Fruit fly (Drosophila melanogaster) whole organism, adult: Measurements from ENCODE around the gene Nelf-A.

Source experiments
- CG12768 ChIP-seq: fragments of 200-800 bp; sonication (Bioruptor generic); optimal IDR thresholded peaks from 2 replicates; lab custom pipeline; 2017; ENCODE audit warnings: missing biosample characterization, missing genetic modification characterization, mild to moderate bottlenecking, moderate library complexity, missing genetic modification reagents
- CG14711 ChIP-seq: fragments of 200-800 bp; sonication (Bioruptor generic); optimal IDR thresholded peaks from 2 replicates; lab custom pipeline; 2018; ENCODE audit warnings: missing biosample characterization, mild to moderate bottlenecking, missing genetic modification characterization, moderate library complexity
- CG5204 ChIP-seq: fragments of 200-800 bp; sonication (Bioruptor generic); optimal IDR thresholded peaks from 2 replicates; lab custom pipeline; 2016; ENCODE audit warnings: missing biosample characterization, missing genetic modification characterization
- Crg-1 ChIP-seq: fragments of 200-800 bp; sonication (Bioruptor generic); optimal IDR thresholded peaks from 2 replicates; lab custom pipeline; 2016; ENCODE audit warnings: missing biosample characterization, missing genetic modification characterization
- Hr96 ChIP-seq: fragments of 200-800 bp; sonication (Bioruptor generic); optimal IDR thresholded peaks from 2 replicates; lab custom pipeline; 2016; ENCODE audit warnings: missing biosample characterization, missing genetic modification characterization
- bab1 ChIP-seq: fragments of 200-800 bp; sonication (Bioruptor generic); optimal IDR thresholded peaks from 3 replicates; lab custom pipeline; 2019; ENCODE audit warnings: missing biosample characterization, mild to moderate bottlenecking, missing genetic modification characterization, moderate library complexity
- cic ChIP-seq: fragments of 200-800 bp; sonication (Bioruptor generic); optimal IDR thresholded peaks from 2 replicates; lab custom pipeline; 2017; ENCODE audit warnings: missing biosample characterization, mild to moderate bottlenecking, missing genetic modification characterization, moderate library complexity
- cnc ChIP-seq, 2 experiments: fragments of >200 bp; optimal IDR thresholded peaks; 2 replicates each; lab custom pipeline; 2017
- ovo ChIP-seq: fragments of 200-800 bp; sonication (Bioruptor generic); optimal IDR thresholded peaks from 2 replicates; lab custom pipeline; 2016; ENCODE audit warnings: missing biosample characterization, missing genetic modification characterization
- pad ChIP-seq: fragments of 200-800 bp; sonication (Bioruptor generic); optimal IDR thresholded peaks from 3 replicates; lab custom pipeline; 2017; ENCODE audit warnings: missing biosample characterization, missing genetic modification characterization, mild to moderate bottlenecking, moderate library complexity, missing genetic modification reagents

dm6 chr3R:21260795-21261194, 37.3 kb downstream of the Nelf-A start:
- no peak for TF ChIP-seq CG14711 (tag; lab: Kevin White, UChicago)
- TF ChIP-seq CG5204 (GFP tag; lab: Kevin White, UChicago): no peak
- no peak for TF ChIP-seq cic
- no peak for TF ChIP-seq CG12768 (GFP tag; lab: Kevin White, UChicago)
- TF ChIP-seq bab1 (GFP tag; lab: Kevin White, UChicago): no peak
- TF ChIP-seq cnc (optimal IDR thresholded peaks at IDR 0.05; lab: Kevin White, UChicago): no peak
- no peak for TF ChIP-seq Crg-1 (GFP tag; lab: Kevin White, UChicago)
- no peak for TF ChIP-seq pad
- TF ChIP-seq ovo (GFP tag; lab: Kevin White, UChicago): no peak
- TF ChIP-seq Hr96 (GFP tag; lab: Kevin White, UChicago): no peak
